Worm (Caenorhabditis elegans) whole organism, L4 larva: Measurements from ENCODE around the gene C03A3.3.
A peak's percentile ranks its signal among the peaks of the same experiment; 100 is the strongest.

Source experiments
- F26F4.8 ChIP-seq: fragments of 200-800 bp; sonication (Bioruptor generic); conservative IDR thresholded peaks from 2 replicates; pipeline ENCODE4 v1.3.6; 2022; ENCODE audit warnings: missing genetic modification characterization, missing compliant biosample characterization
- F37D6.2 ChIP-seq: sonication (generic microtip); optimal IDR thresholded peaks from 2 replicates; lab custom pipeline; 2016; ENCODE audit warnings: mild to moderate bottlenecking, missing genetic modification characterization, missing compliant biosample characterization
- F44E2.7 ChIP-seq: fragments of 200-800 bp; sonication (Bioruptor generic); IDR thresholded peaks from 2 replicates; pipeline ENCODE4 v2.1.2; 2022; ENCODE audit warnings: missing genetic modification characterization, missing compliant biosample characterization
- T26A8.4 ChIP-seq: fragments of 200-800 bp; sonication (Bioruptor generic); IDR thresholded peaks from 2 replicates; pipeline ENCODE4 v1.3.6; 2022; ENCODE audit warnings: missing genetic modification characterization, missing compliant biosample characterization
- aha-1 ChIP-seq: fragments of 150-350 bp; peaks from one replicate; lab custom pipeline; 2014; ENCODE audit warnings: missing biosample characterization, missing genetic modification characterization
- ama-1 ChIP-seq: fragments of 150-350 bp; optimal IDR thresholded peaks from 2 replicates; lab custom pipeline; 2014; ENCODE audit warnings: inconsistent platforms, mixed read lengths
- arid-1 ChIP-seq: fragments of 200-800 bp; sonication (Bioruptor generic); conservative IDR thresholded peaks from 2 replicates; pipeline ENCODE4 v1.3.6; 2022; ENCODE audit warnings: missing genetic modification reagents, missing genetic modification characterization, missing compliant biosample characterization
- ceh-20 ChIP-seq: fragments of 200-800 bp; sonication (Bioruptor generic); IDR thresholded peaks from 2 replicates; pipeline ENCODE4 v1.3.6; 2022; ENCODE audit warnings: missing genetic modification reagents, missing genetic modification characterization, missing compliant biosample characterization
- ceh-44 ChIP-seq: fragments of 200-800 bp; sonication (Bioruptor generic); IDR thresholded peaks from 2 replicates; pipeline ENCODE4 v1.3.6; 2022; ENCODE audit warnings: missing genetic modification reagents, missing genetic modification characterization, missing compliant biosample characterization
- cey-2 ChIP-seq: sonication (generic microtip); optimal IDR thresholded peaks from 3 replicates; lab custom pipeline; 2017; ENCODE audit warnings: missing genetic modification characterization, mild to moderate bottlenecking, missing compliant biosample characterization, antibody characterized with exemption, borderline replicate concordance; ENCODE audit not compliant: insufficient read depth
- ctbp-1 ChIP-seq: fragments of 200-800 bp; sonication (Bioruptor generic); IDR thresholded peaks from 2 replicates; pipeline ENCODE4 v1.3.6; 2022; ENCODE audit warnings: missing genetic modification reagents, missing genetic modification characterization, missing compliant biosample characterization
- daf-12 ChIP-seq: fragments of 150-350 bp; optimal IDR thresholded peaks from 2 replicates; lab custom pipeline; 2014; ENCODE audit warnings: missing biosample characterization, missing genetic modification reagents, missing genetic modification characterization
- dmd-6 ChIP-seq: fragments of 200-800 bp; sonication (Bioruptor generic); IDR thresholded peaks from 2 replicates; pipeline ENCODE4 v1.3.6; 2022; ENCODE audit warnings: missing genetic modification reagents, missing genetic modification characterization, missing compliant biosample characterization
- hlh-11 ChIP-seq: fragments of 200-800 bp; sonication (Bioruptor generic); optimal IDR thresholded peaks from 2 replicates; lab custom pipeline; 2018; ENCODE audit warnings: mild to moderate bottlenecking, missing genetic modification characterization, missing compliant biosample characterization
- hlh-30 ChIP-seq: sonication (generic microtip); optimal IDR thresholded peaks from 2 replicates; lab custom pipeline; 2017; ENCODE audit warnings: antibody characterized with exemption, mild to moderate bottlenecking, missing genetic modification characterization, missing compliant biosample characterization; ENCODE audit not compliant: insufficient read depth
- jun-1 ChIP-seq: fragments of 150-350 bp; optimal IDR thresholded peaks from 2 replicates; lab custom pipeline; 2014; ENCODE audit warnings: missing biosample characterization, missing genetic modification reagents, missing genetic modification characterization
- lin-29 ChIP-seq: fragments of 200-800 bp; sonication (Bioruptor generic); IDR thresholded peaks from 2 replicates; pipeline ENCODE4 v1.3.6; 2022; ENCODE audit warnings: missing genetic modification reagents, missing genetic modification characterization, missing compliant biosample characterization
- lsy-2 ChIP-seq, 2 experiments: fragments of 150-350 bp in 1 of 2; sonication (generic microtip) in 1 of 2; optimal IDR thresholded peaks; 2 replicates each; lab custom pipeline; 2014 to 2017; ENCODE audit warnings: missing biosample characterization in 2 of 2, missing genetic modification characterization in 2 of 2
- mdl-1 ChIP-seq, 2 experiments: fragments of 150-350 bp in 1 of 2; sonication (generic microtip) in 1 of 2; optimal IDR thresholded peaks; 2 replicates each; lab custom pipeline; 2014 to 2017; ENCODE audit warnings: missing biosample characterization in 2 of 2, missing genetic modification characterization in 2 of 2
- nhr-11 ChIP-seq: fragments of 150-350 bp; optimal IDR thresholded peaks from 2 replicates; lab custom pipeline; 2014; ENCODE audit warnings: missing biosample characterization, missing genetic modification characterization
- nhr-111 ChIP-seq: fragments of 200-800 bp; sonication (Bioruptor generic); optimal IDR thresholded peaks from 2 replicates; lab custom pipeline; 2018; ENCODE audit warnings: mild to moderate bottlenecking, missing genetic modification characterization, missing compliant biosample characterization
- nhr-25 ChIP-seq: sonication (generic microtip); optimal IDR thresholded peaks from 2 replicates; lab custom pipeline; 2017; ENCODE audit warnings: missing genetic modification characterization, mild to moderate bottlenecking, missing compliant biosample characterization, antibody characterized with exemption, moderate library complexity, borderline replicate concordance; ENCODE audit not compliant: insufficient read depth
- nhr-76 ChIP-seq: fragments of 150-350 bp; optimal IDR thresholded peaks from 2 replicates; lab custom pipeline; 2014; ENCODE audit warnings: missing biosample characterization, missing genetic modification characterization
- nhr-77 ChIP-seq: fragments of 150-350 bp; optimal IDR thresholded peaks from 2 replicates; lab custom pipeline; 2014; ENCODE audit warnings: missing biosample characterization, missing genetic modification characterization
- php-3 ChIP-seq: fragments of 200-800 bp; sonication (Bioruptor generic); IDR thresholded peaks from 2 replicates; pipeline ENCODE4 v1.3.6; 2022; ENCODE audit warnings: missing genetic modification reagents, missing genetic modification characterization, missing compliant biosample characterization
- rbr-2 ChIP-seq: sonication (generic microtip); optimal IDR thresholded peaks from 2 replicates; lab custom pipeline; 2016; ENCODE audit warnings: missing genotype, missing genetic modification characterization, missing compliant biosample characterization
- saeg-2 ChIP-seq: fragments of 200-800 bp; sonication (Bioruptor generic); IDR thresholded peaks from 2 replicates; pipeline ENCODE4 v1.3.6; 2022; ENCODE audit warnings: missing genetic modification reagents, missing genetic modification characterization, missing compliant biosample characterization
- skn-1 ChIP-seq: fragments of 150-350 bp; optimal IDR thresholded peaks from 2 replicates; lab custom pipeline; 2014; ENCODE audit warnings: missing biosample characterization, missing genetic modification characterization
- snpc-1.2 ChIP-seq: fragments of 200-800 bp; sonication (Bioruptor generic); IDR thresholded peaks from 2 replicates; pipeline ENCODE4 v1.3.6; 2022; ENCODE audit warnings: missing genetic modification reagents, missing genetic modification characterization, missing compliant biosample characterization
- tag-97 ChIP-seq: fragments of 200-800 bp; sonication (Bioruptor generic); IDR thresholded peaks from 2 replicates; pipeline ENCODE4 v1.3.6; 2022; ENCODE audit warnings: missing genetic modification characterization, missing compliant biosample characterization
- unc-39 ChIP-seq: sonication (generic microtip); optimal IDR thresholded peaks from 2 replicates; lab custom pipeline; 2017; ENCODE audit warnings: missing biosample characterization, missing genetic modification characterization
- unc-62 ChIP-seq, 3 experiments: fragments of 150-350 bp in 1 of 3; sonication (generic microtip); optimal IDR thresholded peaks in 2 of 3; peaks in 1 of 3; 1 replicate in 1 of 3; 2 replicates in 2 of 3; lab custom pipeline; 2014 to 2017; ENCODE audit warnings: missing biosample characterization in 3 of 3, missing genetic modification characterization in 3 of 3, missing genetic modification reagents in 3 of 3, missing genotype in 1 of 3
- zag-1 ChIP-seq: fragments of 150-350 bp; optimal IDR thresholded peaks from 2 replicates; lab custom pipeline; 2014; ENCODE audit warnings: missing biosample characterization, missing genetic modification characterization
- zfp-3 ChIP-seq: fragments of 200-800 bp; sonication (Bioruptor generic); conservative IDR thresholded peaks from 2 replicates; pipeline ENCODE4 v1.3.6; 2022; ENCODE audit warnings: missing genetic modification reagents, missing genetic modification characterization, missing compliant biosample characterization
- zip-11 ChIP-seq: fragments of 200-800 bp; sonication (Bioruptor generic); IDR thresholded peaks from 2 replicates; pipeline ENCODE4 v1.3.6; 2022; ENCODE audit warnings: missing genetic modification characterization, missing compliant biosample characterization

C03A3.3 gene

DNA sequence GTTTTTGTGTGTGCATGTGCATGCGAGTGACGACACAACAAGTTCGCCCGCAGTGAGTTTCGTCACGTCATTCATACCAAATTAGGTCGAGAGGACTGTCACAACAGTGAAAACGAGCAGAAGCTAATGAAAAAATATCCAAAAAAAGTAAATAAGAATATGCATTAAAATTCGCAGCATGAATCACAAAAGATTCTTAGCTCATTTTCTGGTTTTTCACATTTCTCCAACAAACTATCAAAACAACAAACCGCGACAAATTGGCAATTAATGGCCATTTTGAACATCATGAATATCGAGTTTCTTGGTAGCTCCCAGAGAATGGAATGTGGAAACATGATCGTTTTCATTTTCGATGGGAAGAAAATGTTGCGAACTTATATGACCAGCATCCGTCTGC lies 25.3 kb downstream of the C03A3.3 start:
- TF ChIP-seq nhr-111 (GFP tag; lab: Kevin White, UChicago), result no peak
- TF ChIP-seq aha-1 (tag; lab: Kevin White, UChicago), result peak; percentile 72
- peak in 1 of 2 experiments; percentile 75 for TF ChIP-seq unc-62 (GFP tag; optimal IDR thresholded peaks at IDR 0.05 in 1 of 2; lab: Kevin White, UChicago)
- TF ChIP-seq unc-62 (tag; optimal IDR thresholded peaks at IDR 0.05; lab: Kevin White, UChicago), result no peak

DNA sequence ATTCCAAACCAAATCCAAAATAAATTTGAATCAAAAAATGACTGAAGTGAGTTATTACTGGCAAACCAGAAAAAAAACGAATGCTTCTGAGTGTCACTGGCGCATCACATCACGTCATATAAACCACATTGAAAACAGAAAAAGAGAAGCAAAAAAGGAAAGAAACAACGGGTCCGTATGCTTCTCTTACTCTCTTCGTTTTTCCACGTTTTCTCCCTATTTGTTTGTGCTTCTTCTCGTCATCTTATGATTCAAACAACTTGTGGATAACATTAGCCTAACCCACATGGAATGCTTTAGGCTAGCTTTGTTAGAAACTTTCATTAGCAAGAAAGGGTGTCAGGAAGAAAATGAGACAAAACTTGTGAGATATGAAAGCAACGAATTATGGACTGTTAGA lies 27.4 kb downstream of the C03A3.3 start:
- TF ChIP-seq ctbp-1 (GFP tag; lab: Robert Waterston, UW), result 0 out of 2 replicates have a peak, but pooled peaks have one; percentile 30
- TF ChIP-seq nhr-76 (tag; lab: Kevin White, UChicago), result no peak
- TF ChIP-seq unc-62 (GFP tag; optimal IDR thresholded peaks at IDR 0.05 in 1 of 2; lab: Kevin White, UChicago), result peak in 1 of 2 experiments; percentile 68
- no peak for TF ChIP-seq unc-62 (tag; optimal IDR thresholded peaks at IDR 0.05; lab: Kevin White, UChicago)
- no peak for TF ChIP-seq F26F4.8 (GFP tag; lab: Robert Waterston, UW)
- TF ChIP-seq hlh-30 (tag; lab: Kevin White, UChicago), result peak; percentile 33
- TF ChIP-seq lsy-2 (tag; optimal IDR thresholded peaks at IDR 0.05; lab: Kevin White, UChicago), result peak in 1 of 2 experiments; percentile 32
- peak; percentile 1 for TF ChIP-seq rbr-2 (tag; lab: Kevin White, UChicago)
- TF ChIP-seq mdl-1 (tag; optimal IDR thresholded peaks at IDR 0.05; lab: Kevin White, UChicago), result peak in 1 of 2 experiments; percentile 41

DNA sequence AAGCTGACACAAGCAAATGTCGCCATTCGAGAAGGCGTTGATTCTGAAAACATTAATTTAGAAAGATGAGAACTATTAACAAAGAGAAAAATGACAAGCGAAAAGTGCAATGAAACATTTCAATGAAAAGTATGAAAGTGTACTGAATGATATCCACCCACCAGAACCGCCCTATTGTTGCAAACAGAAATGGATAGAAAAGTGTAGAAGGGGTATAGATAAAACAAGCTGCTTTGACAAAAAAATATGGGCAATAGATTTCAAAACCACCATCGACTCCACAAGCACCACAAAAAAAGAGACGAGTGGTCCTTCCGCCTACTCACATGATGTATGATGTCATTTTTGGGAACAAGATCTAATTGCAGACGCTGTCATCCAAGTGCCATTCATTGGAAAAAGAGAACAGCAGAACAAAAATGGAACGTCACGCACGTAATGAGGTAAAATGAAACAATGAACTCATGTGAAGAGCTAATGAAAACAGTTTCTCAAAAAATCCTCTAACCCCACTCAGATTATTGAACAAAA lies 28.2 kb downstream of the C03A3.3 start, which contains the start of gene C34F6.10:
C34F6.10 (minus strand) TSS at position 51 of the 531 bp plus-strand sequence.
- TF ChIP-seq lsy-2 (tag; optimal IDR thresholded peaks at IDR 0.05; lab: Kevin White, UChicago), result peak in 1 of 2 experiments; percentile 22
- TF ChIP-seq ama-1 (lab: Kevin White, UChicago), result no peak
- TF ChIP-seq hlh-30 (tag; lab: Kevin White, UChicago), result peak; percentile 53
- TF ChIP-seq tag-97 (GFP tag; lab: Robert Waterston, UW), result no peak
- no peak for TF ChIP-seq F44E2.7 (GFP tag; lab: Robert Waterston, UW)
- TF ChIP-seq skn-1 (tag; lab: Kevin White, UChicago), result no peak
- TF ChIP-seq unc-39 (tag; lab: Kevin White, UChicago), result no peak
- TF ChIP-seq php-3 (GFP tag; lab: Robert Waterston, UW), result no peak
- TF ChIP-seq ceh-44, result no peak
- 0 out of 2 replicates have a peak, but pooled peaks have one; percentile 8 for TF ChIP-seq dmd-6
- TF ChIP-seq hlh-11 (tag; lab: Kevin White, UChicago), result peak; percentile 17
- no peak for TF ChIP-seq jun-1 (tag; lab: Kevin White, UChicago)
- peak in 1 of 2 experiments; percentile 6 for TF ChIP-seq mdl-1 (tag; optimal IDR thresholded peaks at IDR 0.05; lab: Kevin White, UChicago)
- TF ChIP-seq ceh-20, result 0 out of 2 replicates have a peak, but pooled peaks have one; percentile 41
- TF ChIP-seq arid-1 (GFP tag; lab: Robert Waterston, UW), result no peak
- TF ChIP-seq nhr-77, result no peak
- TF ChIP-seq, all 104 proteins: peak for 6

DNA sequence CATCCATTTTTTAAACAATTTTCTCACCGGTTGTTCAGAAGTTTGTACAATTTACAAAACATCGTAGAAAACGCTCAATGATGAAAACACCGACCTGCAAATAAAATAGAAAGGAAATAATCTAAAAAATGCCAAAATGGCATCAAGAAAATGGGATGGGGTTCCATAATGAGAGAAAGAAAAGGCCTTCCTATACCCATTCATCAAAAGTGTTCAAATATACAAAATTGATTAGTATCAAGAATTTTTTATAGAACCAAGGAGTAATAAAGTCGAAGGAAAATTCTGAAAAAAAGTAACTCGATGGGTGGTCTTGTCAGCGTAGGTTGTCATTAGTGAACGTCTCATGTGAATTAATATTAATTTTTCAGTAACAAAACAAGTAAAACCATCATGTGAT lies 42.3 kb downstream of the C03A3.3 start, which contains the start of gene C34F6.12:
C34F6.12 (minus strand) TSS at position 101 of the 400 bp plus-strand sequence.
- no peak for TF ChIP-seq daf-12 (tag; lab: Kevin White, UChicago)
- no peak for TF ChIP-seq zip-11 (GFP tag; lab: Robert Waterston, UW)
- no peak for TF ChIP-seq zag-1 (tag; lab: Kevin White, UChicago)
- TF ChIP-seq snpc-1.2 (GFP tag; lab: Robert Waterston, UW), result no peak
- no peak for TF ChIP-seq nhr-25 (tag; lab: Kevin White, UChicago)
- TF ChIP-seq jun-1 (tag; lab: Kevin White, UChicago), result no peak
- TF ChIP-seq unc-62 (GFP tag; optimal IDR thresholded peaks at IDR 0.05 in 1 of 2; lab: Kevin White, UChicago), result no peak
- no peak for TF ChIP-seq unc-62 (tag; optimal IDR thresholded peaks at IDR 0.05; lab: Kevin White, UChicago)
- no peak for TF ChIP-seq nhr-11 (tag; lab: Kevin White, UChicago)
- TF ChIP-seq T26A8.4 (GFP tag; lab: Robert Waterston, UW), result no peak
- no peak for TF ChIP-seq lin-29 (GFP tag; lab: Robert Waterston, UW)
- no peak for TF ChIP-seq zfp-3 (GFP tag; lab: Robert Waterston, UW)
- TF ChIP-seq hlh-11 (tag; lab: Kevin White, UChicago), result no peak
- TF ChIP-seq ctbp-1 (GFP tag; lab: Robert Waterston, UW), result no peak
- no peak for TF ChIP-seq saeg-2
- TF ChIP-seq cey-2 (tag; lab: Kevin White, UChicago), result no peak
- TF ChIP-seq lsy-2 (tag; optimal IDR thresholded peaks at IDR 0.05; lab: Kevin White, UChicago), result no peak
- TF ChIP-seq skn-1 (tag; lab: Kevin White, UChicago), result no peak
- no peak for TF ChIP-seq php-3 (GFP tag; lab: Robert Waterston, UW)
- no peak for TF ChIP-seq F37D6.2 (tag; lab: Kevin White, UChicago)
